Worm (Caenorhabditis elegans) whole organism, L1 larva: Measurements from ENCODE around the gene rpb-2.
A peak's percentile ranks its signal among the peaks of the same experiment; 100 is the strongest.

Experiments
- blmp-1 ChIP-seq: fragments of 150-350 bp; optimal IDR thresholded peaks from 2 replicates; lab custom pipeline; 2014; ENCODE audit warnings: missing biosample characterization, missing genetic modification characterization
- ceh-63 ChIP-seq: fragments of 200-800 bp; sonication (Bioruptor generic); optimal IDR thresholded peaks from 2 replicates; lab custom pipeline; 2018; ENCODE audit warnings: mild to moderate bottlenecking, missing genetic modification characterization, missing compliant biosample characterization
- ceh-90 ChIP-seq: sonication (generic microtip); optimal IDR thresholded peaks from 2 replicates; lab custom pipeline; 2016; ENCODE audit warnings: missing genetic modification characterization, missing compliant biosample characterization
- efl-1 ChIP-seq, 4 experiments: fragments of 150-350 bp; optimal IDR thresholded peaks in 3 of 4; peaks in 1 of 4; 1 replicate in 1 of 4; 2 replicates in 3 of 4; lab custom pipeline; 2014; ENCODE audit warnings: missing biosample characterization in 2 of 4, missing genetic modification characterization in 2 of 4, missing genetic modification reagents in 2 of 4
- efl-3 ChIP-seq: fragments of 200-800 bp; sonication (Bioruptor generic); optimal IDR thresholded peaks from 2 replicates; lab custom pipeline; 2018; ENCODE audit warnings: mild to moderate bottlenecking, missing genetic modification characterization, missing compliant biosample characterization
- egl-27 ChIP-seq, 2 experiments: fragments of 150-350 bp in 1 of 2; sonication (generic microtip); optimal IDR thresholded peaks; 3 replicates each; lab custom pipeline; 2017 to 2018; ENCODE audit warnings: missing biosample characterization in 2 of 2, missing genetic modification characterization in 2 of 2, missing genetic modification reagents in 2 of 2
- elt-2 ChIP-seq: sonication (generic microtip); optimal IDR thresholded peaks from 2 replicates; lab custom pipeline; 2016; ENCODE audit warnings: missing genetic modification characterization, mild to moderate bottlenecking, inconsistent platforms, missing compliant biosample characterization, missing genetic modification reagents
- fkh-10 ChIP-seq: sonication (generic microtip); optimal IDR thresholded peaks from 2 replicates; lab custom pipeline; 2017; ENCODE audit warnings: missing biosample characterization, missing genetic modification reagents, missing genetic modification characterization
- fkh-4 ChIP-seq: sonication (generic microtip); optimal IDR thresholded peaks from 2 replicates; lab custom pipeline; 2016; ENCODE audit warnings: missing compliant biosample characterization, missing genetic modification characterization, borderline replicate concordance
- fkh-8 ChIP-seq: sonication (generic microtip); optimal IDR thresholded peaks from 2 replicates; lab custom pipeline; 2016; ENCODE audit warnings: mild to moderate bottlenecking, missing genetic modification characterization, missing compliant biosample characterization
- fos-1 ChIP-seq: fragments of 150-350 bp; optimal IDR thresholded peaks from 2 replicates; lab custom pipeline; 2014; ENCODE audit warnings: missing biosample characterization, missing genetic modification characterization
- grh-1 ChIP-seq: fragments of 200-800 bp; sonication (Bioruptor generic); IDR thresholded peaks from 2 replicates; pipeline ENCODE4 v1.3.6; 2022; ENCODE audit warnings: missing genetic modification reagents, missing genetic modification characterization, missing compliant biosample characterization
- hlh-17 ChIP-seq: fragments of 200-800 bp; sonication (Bioruptor generic); optimal IDR thresholded peaks from 2 replicates; lab custom pipeline; 2018; ENCODE audit warnings: missing genetic modification characterization, mild to moderate bottlenecking, missing compliant biosample characterization, moderate library complexity, borderline replicate concordance
- hlh-4 ChIP-seq: sonication (generic microtip); optimal IDR thresholded peaks from 2 replicates; lab custom pipeline; 2016; ENCODE audit warnings: mild to moderate bottlenecking, missing genetic modification characterization, missing compliant biosample characterization
- isw-1 ChIP-seq: fragments of 200-800 bp; sonication (Bioruptor generic); IDR thresholded peaks from 2 replicates; pipeline ENCODE4 v1.3.6; 2022; ENCODE audit warnings: missing genetic modification characterization, missing compliant biosample characterization
- lin-14 ChIP-seq: fragments of 200-800 bp; sonication (Bioruptor generic); optimal IDR thresholded peaks from 2 replicates; lab custom pipeline; 2018; ENCODE audit warnings: mild to moderate bottlenecking, missing genetic modification characterization, moderate library complexity, missing compliant biosample characterization
- lin-35 ChIP-seq, 2 experiments: fragments of 150-350 bp; optimal IDR thresholded peaks; 2 replicates each; lab custom pipeline; 2014; ENCODE audit warnings: missing biosample characterization in 2 of 2, missing genetic modification characterization in 2 of 2, missing genetic modification reagents in 2 of 2
- lir-3 ChIP-seq: sonication (generic microtip); optimal IDR thresholded peaks from 2 replicates; lab custom pipeline; 2016; ENCODE audit warnings: mild to moderate bottlenecking, missing genetic modification characterization, moderate library complexity, missing compliant biosample characterization; ENCODE audit not compliant: poor library complexity
- lsy-2 ChIP-seq, 2 experiments: fragments of 150-350 bp; optimal IDR thresholded peaks; 2 replicates each; lab custom pipeline; 2014; ENCODE audit warnings: missing biosample characterization in 2 of 2, missing genetic modification characterization in 2 of 2
- mab-9 ChIP-seq: fragments of 200-800 bp; sonication (Bioruptor generic); IDR thresholded peaks from 2 replicates; pipeline ENCODE4 v1.3.6; 2022; ENCODE audit warnings: missing genetic modification reagents, missing genetic modification characterization, missing compliant biosample characterization
- mdl-1 ChIP-seq, 2 experiments: fragments of 150-350 bp; optimal IDR thresholded peaks; 2 replicates each; lab custom pipeline; 2014 to 2017; ENCODE audit warnings: missing biosample characterization in 2 of 2, missing genetic modification characterization in 2 of 2, inconsistent platforms in 1 of 2
- mep-1 ChIP-seq: fragments of 150-350 bp; optimal IDR thresholded peaks from 2 replicates; lab custom pipeline; 2014; ENCODE audit warnings: missing biosample characterization, missing genetic modification characterization
- nhr-77 ChIP-seq: fragments of 150-350 bp; optimal IDR thresholded peaks from 2 replicates; lab custom pipeline; 2014; ENCODE audit warnings: missing biosample characterization, missing genetic modification characterization
- nhr-90 ChIP-seq: sonication (generic microtip); optimal IDR thresholded peaks from 2 replicates; lab custom pipeline; 2016; ENCODE audit warnings: mild to moderate bottlenecking, missing genetic modification characterization, missing compliant biosample characterization; ENCODE audit not compliant: poor library complexity
- pqm-1 ChIP-seq: sonication (generic microtip); optimal IDR thresholded peaks from 3 replicates; lab custom pipeline; 2017; ENCODE audit warnings: missing biosample characterization, missing genetic modification characterization
- rnt-1 ChIP-seq: sonication (generic microtip); optimal IDR thresholded peaks from 2 replicates; lab custom pipeline; 2016; ENCODE audit warnings: mild to moderate bottlenecking, missing genetic modification characterization, moderate library complexity, missing compliant biosample characterization
- skn-1 ChIP-seq: fragments of 150-350 bp; optimal IDR thresholded peaks from 2 replicates; lab custom pipeline; 2014; ENCODE audit warnings: missing biosample characterization, missing genetic modification characterization
- snu-23 ChIP-seq: sonication (generic microtip); optimal IDR thresholded peaks from 2 replicates; lab custom pipeline; 2016; ENCODE audit warnings: missing genetic modification characterization, missing compliant biosample characterization
- sox-4 ChIP-seq: sonication (generic microtip); optimal IDR thresholded peaks from 2 replicates; lab custom pipeline; 2016; ENCODE audit warnings: missing genetic modification characterization, missing compliant biosample characterization
- sptf-1 ChIP-seq: fragments of 150-350 bp; optimal IDR thresholded peaks from 2 replicates; lab custom pipeline; 2014; ENCODE audit warnings: missing biosample characterization, missing genetic modification characterization
- tbx-2 ChIP-seq: sonication (generic microtip); optimal IDR thresholded peaks from 2 replicates; lab custom pipeline; 2016; ENCODE audit warnings: missing genetic modification characterization, missing compliant biosample characterization
- unc-86 ChIP-seq: sonication (generic microtip); optimal IDR thresholded peaks from 2 replicates; lab custom pipeline; 2016; ENCODE audit warnings: missing genetic modification characterization, missing compliant biosample characterization
- vab-15 ChIP-seq: sonication (generic microtip); optimal IDR thresholded peaks from 2 replicates; lab custom pipeline; 2017; ENCODE audit warnings: missing genotype, mild to moderate bottlenecking, missing genetic modification characterization, missing compliant biosample characterization
- xbp-1 ChIP-seq: sonication (generic microtip); optimal IDR thresholded peaks from 2 replicates; lab custom pipeline; 2016; ENCODE audit warnings: missing genetic modification characterization, missing compliant biosample characterization
- zip-4 ChIP-seq: fragments of 200-800 bp; sonication (Bioruptor generic); optimal IDR thresholded peaks from 2 replicates; lab custom pipeline; 2018; ENCODE audit warnings: mild to moderate bottlenecking, missing genetic modification characterization, moderate library complexity, missing compliant biosample characterization
- ztf-4 ChIP-seq: fragments of 150-350 bp; optimal IDR thresholded peaks from 2 replicates; lab custom pipeline; 2014; ENCODE audit warnings: missing biosample characterization, missing genetic modification characterization

The rpb-2 gene

DNA sequence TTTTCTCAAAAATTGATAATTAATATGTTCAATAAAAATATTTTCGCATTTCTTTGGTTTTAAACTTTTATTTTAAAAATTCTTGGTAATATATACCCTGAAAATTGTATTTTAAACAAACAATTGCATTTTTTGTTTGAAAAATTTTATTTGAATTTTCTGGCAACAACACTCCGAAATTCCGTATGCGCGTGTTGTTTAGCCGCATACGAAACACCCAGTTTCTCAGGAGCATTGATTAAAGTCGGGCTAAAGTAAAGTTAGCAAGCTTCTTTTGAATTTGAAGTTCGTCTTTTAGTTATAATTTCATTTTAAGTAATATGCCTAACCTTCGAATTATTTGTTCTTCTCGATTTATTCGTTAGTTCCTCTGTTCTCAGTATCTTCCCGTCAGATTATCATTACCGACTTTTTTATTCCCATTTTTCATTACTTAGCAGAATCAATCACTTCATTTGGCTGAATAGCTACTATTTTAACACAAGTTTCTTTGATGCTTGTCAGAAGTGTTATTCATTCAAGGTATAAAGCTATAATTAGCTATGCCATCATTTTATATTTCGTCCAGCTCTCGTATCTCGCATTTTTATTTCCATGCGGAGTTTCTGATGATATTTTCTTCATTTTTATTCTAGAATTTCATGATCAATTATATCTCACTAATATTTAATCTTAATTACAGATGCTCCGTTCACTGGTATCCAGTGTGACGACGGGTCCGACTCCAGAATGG lies 4.3 kb upstream of the rpb-2 start, which contains the start of gene mrps-18C (continued):
- TF ChIP-seq tbx-2 (tag; lab: Kevin White, UChicago) = no peak
- TF ChIP-seq lin-35 (GFP tag; optimal IDR thresholded peaks at IDR 0.05; lab: Kevin White, UChicago) = peak; percentile 60 to 69
- TF ChIP-seq unc-86 = no peak
- no peak for TF ChIP-seq xbp-1 (tag; lab: Kevin White, UChicago)
- no peak for TF ChIP-seq isw-1
- TF ChIP-seq egl-27 (tag; optimal IDR thresholded peaks at IDR 0.05; lab: Kevin White, UChicago) = no peak
- TF ChIP-seq blmp-1 = peak; percentile 18
- TF ChIP-seq snu-23 (GFP tag; lab: Kevin White, UChicago) = peak; percentile 16
- TF ChIP-seq elt-2 (tag; lab: Kevin White, UChicago) = no peak
- no peak for TF ChIP-seq hlh-4 (tag; lab: Kevin White, UChicago)
- TF ChIP-seq vab-15 (tag; lab: Kevin White, UChicago) = no peak
- TF ChIP-seq skn-1 (tag; lab: Kevin White, UChicago) = no peak
- TF ChIP-seq fkh-8 (tag; lab: Kevin White, UChicago) = no peak
- peak; percentile 19 to 60 for TF ChIP-seq lsy-2 (tag; optimal IDR thresholded peaks at IDR 0.05; lab: Kevin White, UChicago)
- peak; percentile 48 to 66 for TF ChIP-seq efl-1 (optimal IDR thresholded peaks at IDR 0.05; lab: Kevin White, UChicago)
- peak; percentile 68 to 96 for TF ChIP-seq efl-1 (GFP tag; optimal IDR thresholded peaks at IDR 0.05 in 1 of 2; lab: Kevin White, UChicago)
- TF ChIP-seq ceh-63 (GFP tag; lab: Kevin White, UChicago) = no peak
- TF ChIP-seq mep-1 (tag; lab: Kevin White, UChicago) = peak; percentile 47
- no peak for TF ChIP-seq nhr-90 (tag; lab: Kevin White, UChicago)

DNA sequence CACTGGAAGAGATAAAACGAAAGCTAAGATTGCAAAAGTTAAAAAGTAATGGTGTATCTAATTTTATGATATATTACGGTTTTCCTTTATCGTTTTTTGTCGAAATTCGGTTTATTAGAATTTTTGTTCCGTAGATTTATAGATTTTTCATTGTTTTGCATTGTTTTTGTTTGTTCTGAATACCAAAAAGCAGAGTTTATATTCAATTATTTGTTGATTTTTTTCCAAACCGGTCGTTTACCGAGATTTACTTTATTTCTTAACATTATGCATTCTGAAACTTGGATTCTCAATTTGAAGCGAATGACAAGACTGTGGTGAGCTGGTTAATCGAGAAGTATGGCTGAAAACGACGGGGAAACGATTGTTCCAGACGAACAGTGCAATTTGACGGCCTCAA lies 2.3 kb upstream of the rpb-2 start, which contains the start of gene fsn-1:
fsn-1 (plus strand) TSS at position 301 of the 400 bp plus-strand sequence.
- TF ChIP-seq egl-27 (tag; optimal IDR thresholded peaks at IDR 0.05; lab: Kevin White, UChicago) (no peak), lir-3 (tag; lab: Kevin White, UChicago) (no peak), sptf-1 (tag; lab: Kevin White, UChicago) (no peak), mep-1 (tag; lab: Kevin White, UChicago) (no peak), mdl-1 (tag; optimal IDR thresholded peaks at IDR 0.05; lab: Kevin White, UChicago) (no peak), ceh-90 (tag; lab: Kevin White, UChicago) (no peak), hlh-17 (GFP tag; lab: Kevin White, UChicago) (no peak), efl-3 (GFP tag; lab: Kevin White, UChicago) (no peak), lin-14 (GFP tag; lab: Kevin White, UChicago) (no peak), grh-1 (no peak), fos-1 (no peak), rnt-1 (tag; lab: Kevin White, UChicago) (no peak)

DNA sequence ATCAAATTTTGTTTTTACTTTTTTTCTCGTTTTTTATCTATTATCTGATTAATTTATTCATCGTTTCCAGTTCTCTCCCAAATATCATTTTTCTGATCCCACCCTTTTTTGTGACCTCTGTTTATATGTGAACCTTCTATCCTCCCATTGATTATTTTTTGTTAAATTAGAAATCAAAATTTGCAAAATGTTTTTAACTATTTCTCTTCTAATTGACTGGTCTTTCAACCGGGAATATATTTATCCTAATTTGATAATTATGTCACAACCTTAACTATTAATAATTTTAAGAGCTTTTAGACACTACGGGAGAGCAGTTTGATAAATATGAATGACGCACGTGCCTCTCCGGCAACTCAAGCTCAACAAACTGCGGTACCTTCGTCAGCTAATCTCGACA lies 4.8 kb downstream of the rpb-2 start, which contains the start of gene ntl-9:
ntl-9 (plus strand) TSS at position 301 of the 400 bp plus-strand sequence.
- no peak for TF ChIP-seq pqm-1 (tag; lab: Kevin White, UChicago)
- no peak for TF ChIP-seq fkh-4 (tag; lab: Kevin White, UChicago)
- no peak for TF ChIP-seq ztf-4 (tag; lab: Kevin White, UChicago)
- no peak for TF ChIP-seq mab-9 (GFP tag; lab: Robert Waterston, UW)
- TF ChIP-seq mdl-1 (tag; optimal IDR thresholded peaks at IDR 0.05; lab: Kevin White, UChicago) = no peak
- no peak for TF ChIP-seq skn-1 (tag; lab: Kevin White, UChicago)
- TF ChIP-seq xbp-1 (tag; lab: Kevin White, UChicago) = no peak
- TF ChIP-seq rnt-1 (tag; lab: Kevin White, UChicago) = no peak
- TF ChIP-seq fkh-10 = no peak
- no peak for TF ChIP-seq sox-4 (tag; lab: Kevin White, UChicago)
- no peak for TF ChIP-seq nhr-77 (tag; lab: Kevin White, UChicago)
- no peak for TF ChIP-seq zip-4 (GFP tag; lab: Kevin White, UChicago)
- TF ChIP-seq elt-2 (tag; lab: Kevin White, UChicago) = no peak
